Fruit fly (Drosophila melanogaster) whole organism, pupa: ENCODE data around the gene cad.
A peak's percentile ranks its signal among the peaks of the same experiment; 100 is the strongest.

ENCODE experiments used
- CG10348 ChIP-seq: fragments of 200-800 bp; sonication (Bioruptor generic); IDR thresholded peaks from 2 replicates; pipeline ENCODE4 v1.3.6; 2022; ENCODE audit warnings: missing biosample characterization, missing genetic modification characterization
- CG12605 ChIP-seq: fragments of 200-800 bp; sonication (Bioruptor generic); IDR thresholded peaks from 2 replicates; pipeline ENCODE4 v1.3.6; 2022; ENCODE audit warnings: missing biosample characterization, missing genetic modification characterization
- CG13204 ChIP-seq: fragments of 200-800 bp; sonication (Bioruptor generic); optimal IDR thresholded peaks from 2 replicates; lab custom pipeline; 2018; ENCODE audit warnings: missing biosample characterization, mild to moderate bottlenecking, missing genetic modification characterization, moderate library complexity
- CG15710 ChIP-seq: fragments of 200-800 bp; sonication (Bioruptor generic); optimal IDR thresholded peaks from 2 replicates; lab custom pipeline; 2018; ENCODE audit warnings: missing biosample characterization, mild to moderate bottlenecking, missing genetic modification characterization, moderate library complexity
- CG4496 ChIP-seq: fragments of 200-800 bp; sonication (Bioruptor generic); IDR thresholded peaks from 3 replicates; pipeline ENCODE4 v1.3.6; 2022; ENCODE audit warnings: missing biosample characterization, missing genetic modification characterization
- CG8301 ChIP-seq: fragments of 200-800 bp; sonication (Bioruptor generic); optimal IDR thresholded peaks from 2 replicates; lab custom pipeline; 2018; ENCODE audit warnings: missing biosample characterization, mild to moderate bottlenecking, missing genetic modification characterization
- CG9948 ChIP-seq: fragments of 200-800 bp; sonication (Bioruptor generic); optimal IDR thresholded peaks from 2 replicates; lab custom pipeline; 2018; ENCODE audit warnings: missing biosample characterization, mild to moderate bottlenecking, missing genetic modification characterization, moderate library complexity
- D1 ChIP-seq: fragments of 200-800 bp; sonication (Bioruptor generic); optimal IDR thresholded peaks from 2 replicates; lab custom pipeline; 2018; ENCODE audit warnings: missing biosample characterization, mild to moderate bottlenecking, missing genetic modification characterization, moderate library complexity
- EcR ChIP-seq: fragments of 200-800 bp; sonication (Bioruptor generic); optimal IDR thresholded peaks from 3 replicates; lab custom pipeline; 2019; ENCODE audit warnings: missing biosample characterization, missing genetic modification characterization, mild to moderate bottlenecking, moderate library complexity, missing genetic modification reagents
- Ets98B ChIP-seq: fragments of 200-800 bp; sonication (Bioruptor generic); IDR thresholded peaks from 2 replicates; pipeline ENCODE4 v1.3.6; 2022; ENCODE audit warnings: missing biosample characterization, missing genetic modification characterization
- Pif1B ChIP-seq: fragments of 200-800 bp; sonication (Bioruptor generic); optimal IDR thresholded peaks from 3 replicates; lab custom pipeline; 2016; ENCODE audit warnings: missing biosample characterization, missing genetic modification characterization
- Snoo ChIP-seq: fragments of 200-800 bp; sonication (Bioruptor generic); optimal IDR thresholded peaks from 3 replicates; lab custom pipeline; 2017; ENCODE audit warnings: missing biosample characterization, mild to moderate bottlenecking, missing genetic modification characterization, inconsistent platforms
- fd96Ca ChIP-seq: fragments of 200-800 bp; sonication (Bioruptor generic); IDR thresholded peaks from 3 replicates; pipeline ENCODE4 v1.3.6; 2022; ENCODE audit warnings: missing biosample characterization, missing genetic modification characterization
- rn ChIP-seq: fragments of 200-800 bp; sonication (Bioruptor generic); IDR thresholded peaks from 2 replicates; pipeline ENCODE4 v1.3.6; 2022; ENCODE audit warnings: missing biosample characterization, missing genetic modification characterization

DNA sequence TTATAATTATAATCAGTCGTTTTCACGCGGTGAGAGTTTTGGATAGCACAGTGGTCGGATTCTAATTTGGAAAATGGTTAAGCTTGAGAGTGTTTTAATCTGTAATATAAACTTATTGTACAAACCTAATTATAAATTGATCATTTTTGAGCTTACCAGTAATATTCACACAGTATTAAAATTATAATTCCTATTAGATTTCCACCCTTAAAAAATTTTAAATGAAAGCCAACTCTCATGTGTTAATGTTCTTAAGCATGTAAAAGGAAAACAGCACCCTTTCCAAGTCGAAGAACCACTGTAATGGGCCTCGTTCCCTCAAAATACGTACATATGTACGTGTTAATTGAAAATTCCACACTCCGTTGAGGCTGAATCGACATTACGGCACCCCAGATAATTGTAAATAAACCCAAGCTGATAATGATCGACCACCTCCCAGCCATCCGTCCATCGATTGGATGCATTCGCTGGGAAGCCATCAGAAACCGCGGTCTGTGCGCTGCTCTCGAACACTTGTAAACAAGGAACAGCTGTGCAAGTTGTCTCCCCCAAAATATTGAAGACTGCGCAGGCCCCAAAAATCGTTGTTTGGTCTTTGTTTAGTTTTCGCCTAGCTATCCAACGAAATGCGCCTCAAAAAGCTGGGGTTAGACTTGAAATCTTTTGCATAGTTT is 10.6 kb upstream of the cad start:
- TF ChIP-seq CG13204 (GFP tag; lab: Kevin White, UChicago) (no peak), CG9948 (no peak), CG4496 (GFP tag; lab: Robert Waterston, UW) (no peak), CG8301 (tag; lab: Kevin White, UChicago) (peak; percentile 33), rn (no peak), fd96Ca (GFP tag; lab: Robert Waterston, UW) (no peak), CG12605 (GFP tag; lab: Robert Waterston, UW) (no peak), EcR (GFP tag; lab: Kevin White, UChicago) (no peak), CG15710 (tag; lab: Kevin White, UChicago) (peak; percentile 7), CG10348 (GFP tag; lab: Robert Waterston, UW) (no peak), D1 (tag; lab: Kevin White, UChicago) (no peak), Pif1B (GFP tag; lab: Kevin White, UChicago) (no peak), Snoo (tag; lab: Kevin White, UChicago) (peak; percentile 60), Ets98B (GFP tag; lab: Robert Waterston, UW) (no peak)
